Worm (Caenorhabditis elegans) whole organism, L2 larva: Measurements from ENCODE around the gene sfxn-1.4.

ENCODE experiments used
- Y55F3AM.14 ChIP-seq: fragments of 200-800 bp; sonication (Bioruptor generic); optimal IDR thresholded peaks from 2 replicates; lab custom pipeline; 2018; ENCODE audit warnings: mild to moderate bottlenecking, missing genetic modification characterization, missing compliant biosample characterization
- alr-1 ChIP-seq: fragments of 150-350 bp; optimal IDR thresholded peaks from 2 replicates; lab custom pipeline; 2014; ENCODE audit warnings: missing biosample characterization, missing genetic modification characterization
- aly-2 ChIP-seq: fragments of 150-350 bp; optimal IDR thresholded peaks from 2 replicates; lab custom pipeline; 2014; ENCODE audit warnings: missing biosample characterization, missing genetic modification characterization
- egl-27 ChIP-seq: sonication (generic microtip); optimal IDR thresholded peaks from 3 replicates; lab custom pipeline; 2017; ENCODE audit warnings: missing biosample characterization, missing genetic modification reagents, missing genetic modification characterization
- mdl-1 ChIP-seq, 2 experiments: fragments of 150-350 bp in 1 of 2; sonication (generic microtip) in 1 of 2; optimal IDR thresholded peaks; 2 replicates each; lab custom pipeline; 2017; ENCODE audit warnings: missing biosample characterization in 2 of 2, missing genetic modification characterization in 2 of 2
- nhr-25 ChIP-seq: fragments of 150-350 bp; sonication (generic microtip); optimal IDR thresholded peaks from 3 replicates; lab custom pipeline; 2014; ENCODE audit warnings: missing biosample characterization, missing genetic modification characterization
- nhr-6 ChIP-seq: fragments of 150-350 bp; optimal IDR thresholded peaks from 2 replicates; lab custom pipeline; 2014; ENCODE audit warnings: missing biosample characterization, missing genetic modification characterization
- nhr-77 ChIP-seq: fragments of 150-350 bp; optimal IDR thresholded peaks from 2 replicates; lab custom pipeline; 2014; ENCODE audit warnings: missing biosample characterization, missing genetic modification characterization
- sma-3 ChIP-seq: sonication (generic microtip); optimal IDR thresholded peaks from 2 replicates; lab custom pipeline; 2016; ENCODE audit warnings: missing genetic modification reagents, missing genetic modification characterization, missing compliant biosample characterization
- unc-39 ChIP-seq: fragments of 150-350 bp; optimal IDR thresholded peaks from 2 replicates; lab custom pipeline; 2014; ENCODE audit warnings: missing biosample characterization, missing genetic modification characterization
- unc-62 ChIP-seq: fragments of 150-350 bp; optimal IDR thresholded peaks from 2 replicates; lab custom pipeline; 2014; ENCODE audit warnings: missing biosample characterization, missing genetic modification reagents, missing genetic modification characterization
- ztf-1 ChIP-seq: fragments of 200-800 bp; sonication (Bioruptor generic); conservative IDR thresholded peaks from 2 replicates; pipeline ENCODE4 v1.3.6; 2022; ENCODE audit warnings: missing genetic modification characterization, missing compliant biosample characterization
- ztf-4 ChIP-seq: fragments of 150-350 bp; optimal IDR thresholded peaks from 2 replicates; lab custom pipeline; 2014; ENCODE audit warnings: missing biosample characterization, missing genetic modification characterization

DNA sequence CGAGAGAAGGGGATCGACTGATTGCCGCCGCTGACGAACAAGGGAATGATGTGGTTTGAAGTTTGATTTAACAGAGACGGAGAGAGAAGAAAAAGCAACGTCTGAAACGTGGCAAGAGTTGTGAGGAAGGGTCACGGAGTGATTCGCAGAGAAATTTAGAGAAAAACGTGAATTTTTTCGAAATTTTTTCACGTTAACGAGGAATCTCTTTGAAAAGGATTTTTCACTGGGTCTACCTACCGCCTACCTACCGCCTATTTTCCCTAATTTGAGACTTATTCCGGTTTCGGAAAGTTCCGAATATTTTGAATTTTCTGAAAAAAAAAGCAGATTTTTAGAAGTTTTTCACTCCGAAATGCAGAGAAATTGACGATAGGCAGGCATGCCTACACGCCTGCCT is 28.4 kb upstream of the sfxn-1.4 start, which contains the start of gene fcmt-1:
- TF ChIP-seq ztf-1 (GFP tag; lab: Robert Waterston, UW) (no peak), mdl-1 (tag; optimal IDR thresholded peaks at IDR 0.05; lab: Kevin White, UChicago) (no peak), ztf-4 (tag; lab: Kevin White, UChicago) (no peak), aly-2 (tag; lab: Kevin White, UChicago) (no peak), sma-3 (GFP tag; lab: Kevin White, UChicago) (no peak), nhr-6 (no peak), unc-39 (tag; lab: Kevin White, UChicago) (no peak), nhr-77 (tag; lab: Kevin White, UChicago) (no peak), unc-62 (GFP tag; lab: Kevin White, UChicago) (no peak), nhr-25 (tag; lab: Kevin White, UChicago) (no peak), Y55F3AM.14 (GFP tag; lab: Kevin White, UChicago) (no peak), alr-1 (no peak), egl-27 (tag; lab: Kevin White, UChicago) (no peak)
